Worm (Caenorhabditis elegans) whole organism, young adult: ENCODE data around the gene B0001.8.

Experiments used
- F52B5.7 ChIP-seq: sonication (generic microtip); optimal IDR thresholded peaks from 2 replicates; lab custom pipeline; 2016; ENCODE audit warnings: mild to moderate bottlenecking, missing genetic modification characterization, missing compliant biosample characterization
- K11D2.4 ChIP-seq: fragments of 200-800 bp; sonication (Bioruptor generic); IDR thresholded peaks from 2 replicates; pipeline ENCODE4 v1.3.6; 2022; ENCODE audit warnings: missing genetic modification reagents, missing genetic modification characterization, missing compliant biosample characterization
- T07F8.4 ChIP-seq: sonication (generic microtip); optimal IDR thresholded peaks from 2 replicates; lab custom pipeline; 2016; ENCODE audit warnings: mild to moderate bottlenecking, missing genetic modification characterization, moderate library complexity, missing compliant biosample characterization
- Y53G8AR.9 ChIP-seq: fragments of 200-800 bp; sonication (Bioruptor generic); conservative IDR thresholded peaks from 2 replicates; pipeline ENCODE4 v1.3.6; 2022; ENCODE audit warnings: missing genetic modification reagents, missing genetic modification characterization, missing compliant biosample characterization
- aptf-2 ChIP-seq: fragments of 200-800 bp; sonication (Bioruptor generic); conservative IDR thresholded peaks from 2 replicates; pipeline ENCODE4 v1.3.6; 2022; ENCODE audit warnings: missing genetic modification reagents, missing genetic modification characterization, missing compliant biosample characterization
- ceh-40 ChIP-seq: fragments of 200-800 bp; sonication (Bioruptor generic); IDR thresholded peaks from 2 replicates; pipeline ENCODE4 v1.3.6; 2022; ENCODE audit warnings: missing genetic modification characterization, missing compliant biosample characterization
- die-1 ChIP-seq: sonication (generic microtip); optimal IDR thresholded peaks from 2 replicates; lab custom pipeline; 2016; ENCODE audit warnings: missing genotype, mild to moderate bottlenecking, missing genetic modification characterization, missing compliant biosample characterization
- mes-4 ChIP-seq: sonication (generic microtip); optimal IDR thresholded peaks from 2 replicates; lab custom pipeline; 2016; ENCODE audit warnings: missing genotype, missing genetic modification characterization, missing compliant biosample characterization
- pha-4 ChIP-seq: fragments of 150-350 bp; sonication (generic microtip); optimal IDR thresholded peaks from 2 replicates; lab custom pipeline; 2014; ENCODE audit warnings: missing biosample characterization, missing genetic modification reagents, missing genetic modification characterization
- xnd-1 ChIP-seq: sonication (generic microtip); optimal IDR thresholded peaks from 2 replicates; lab custom pipeline; 2016; ENCODE audit warnings: missing genotype, missing genetic modification reagents, missing genetic modification characterization, missing compliant biosample characterization

DNA sequence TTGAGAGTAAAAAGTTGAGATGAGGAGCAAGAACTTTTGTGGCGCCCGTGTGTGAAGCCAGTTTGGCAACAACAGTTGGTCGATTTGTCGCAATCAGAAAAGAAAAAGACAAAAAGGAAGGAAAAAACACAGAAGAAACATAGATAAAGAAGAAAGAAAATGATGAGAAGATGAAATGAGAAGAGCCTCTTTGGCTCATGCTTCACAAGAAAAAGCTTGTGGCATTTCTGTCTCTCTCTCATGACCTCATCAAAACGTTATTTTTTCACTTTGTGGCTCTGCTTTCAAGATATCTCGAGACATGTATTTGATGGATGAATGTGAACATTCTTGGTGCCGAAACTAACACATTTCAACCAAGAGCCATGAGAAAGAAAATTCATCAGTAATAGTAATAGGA, 27.8 kb downstream of the B0001.8 start:
- TF ChIP-seq pha-4 (tag; lab: Kevin White, UChicago), result no peak
- no peak for TF ChIP-seq ceh-40 (GFP tag; lab: Robert Waterston, UW)
- TF ChIP-seq mes-4, result no peak
- no peak for TF ChIP-seq die-1
- TF ChIP-seq T07F8.4 (tag; lab: Kevin White, UChicago), result no peak
- no peak for TF ChIP-seq aptf-2 (GFP tag; lab: Robert Waterston, UW)
- TF ChIP-seq K11D2.4, result no peak
- no peak for TF ChIP-seq Y53G8AR.9 (GFP tag; lab: Robert Waterston, UW)
- no peak for TF ChIP-seq xnd-1 (tag; lab: Kevin White, UChicago)
- TF ChIP-seq F52B5.7 (tag; lab: Kevin White, UChicago), result no peak
